Fruit fly (Drosophila melanogaster) whole organism, wandering third instar larva: ENCODE results near the gene CG16820.

Source experiments
- Abd-B ChIP-seq: fragments of >200 bp; optimal IDR thresholded peaks from 2 replicates; lab custom pipeline; 2017; ENCODE audit warnings: missing biosample characterization, missing genetic modification characterization
- CG32264 ChIP-seq: fragments of 200-800 bp; sonication (Bioruptor generic); optimal IDR thresholded peaks from 2 replicates; lab custom pipeline; 2016; ENCODE audit warnings: missing biosample characterization, missing genetic modification characterization
- CG9705 ChIP-seq: fragments of 200-800 bp; sonication (Bioruptor generic); optimal IDR thresholded peaks from 2 replicates; lab custom pipeline; 2018; ENCODE audit warnings: missing biosample characterization, mild to moderate bottlenecking, missing genetic modification characterization
- CrebA ChIP-seq: fragments of 200-800 bp; sonication (Bioruptor generic); optimal IDR thresholded peaks from 2 replicates; lab custom pipeline; 2016; ENCODE audit warnings: missing biosample characterization, mild to moderate bottlenecking, missing genetic modification characterization, borderline replicate concordance
- Dfd ChIP-seq: fragments of >200 bp; optimal IDR thresholded peaks from 2 replicates; lab custom pipeline; 2017; ENCODE audit warnings: missing biosample characterization, missing genetic modification characterization
- Dif ChIP-seq: fragments of 200-275, 200-300 bp; sonication (Bioruptor generic); optimal IDR thresholded peaks from 2 replicates; lab custom pipeline; 2018; ENCODE audit warnings: missing biosample characterization, missing genetic modification characterization; ENCODE audit not compliant: partially characterized antibody
- HLH106 ChIP-seq: fragments of 200-800 bp; optimal IDR thresholded peaks from 3 replicates; lab custom pipeline; 2019; ENCODE audit warnings: missing biosample characterization, mild to moderate bottlenecking, missing genetic modification characterization, moderate library complexity
- Hnf4 ChIP-seq: fragments of 200-800 bp; sonication (Bioruptor generic); optimal IDR thresholded peaks from 2 replicates; lab custom pipeline; 2016; ENCODE audit warnings: missing biosample characterization, mild to moderate bottlenecking, missing genetic modification characterization
- Hr78 ChIP-seq: fragments of >200 bp; optimal IDR thresholded peaks from 2 replicates; lab custom pipeline; 2017; ENCODE audit warnings: missing biosample characterization, missing genetic modification characterization
- Hr83 ChIP-seq: fragments of 200-300 bp; sonication (Bioruptor generic); optimal IDR thresholded peaks from 2 replicates; lab custom pipeline; 2016; ENCODE audit warnings: missing biosample characterization, mild to moderate bottlenecking, missing genetic modification characterization, moderate library complexity; ENCODE audit not compliant: poor library complexity, severe bottlenecking
- Jra ChIP-seq: sonication (Bioruptor generic); optimal IDR thresholded peaks from 2 replicates; lab custom pipeline; 2016; ENCODE audit warnings: missing biosample characterization, missing genetic modification characterization
- Mio ChIP-seq: sonication (Bioruptor generic); optimal IDR thresholded peaks from 2 replicates; lab custom pipeline; 2016; ENCODE audit warnings: missing biosample characterization, missing genetic modification characterization
- Myc ChIP-seq: fragments of >200 bp; optimal IDR thresholded peaks from 2 replicates; lab custom pipeline; 2017
- N ChIP-seq: fragments of >200 bp; optimal IDR thresholded peaks from 2 replicates; lab custom pipeline; 2018; ENCODE audit warnings: missing biosample characterization, missing external identifiers, missing genetic modification characterization
- OdsH ChIP-seq: fragments of 200-800 bp; sonication (Bioruptor generic); optimal IDR thresholded peaks from 2 replicates; lab custom pipeline; 2016; ENCODE audit warnings: missing biosample characterization, mild to moderate bottlenecking, missing genetic modification characterization
- Sp1 ChIP-seq: fragments of 200-800 bp; sonication (Bioruptor generic); optimal IDR thresholded peaks from 3 replicates; lab custom pipeline; 2019; ENCODE audit warnings: missing biosample characterization, mild to moderate bottlenecking, missing genetic modification characterization, moderate library complexity
- Vsx2 ChIP-seq: fragments of 200-300, 225-300 bp; sonication (Bioruptor generic); optimal IDR thresholded peaks from 2 replicates; lab custom pipeline; 2018; ENCODE audit warnings: missing biosample characterization, missing genetic modification characterization; ENCODE audit not compliant: partially characterized antibody
- br ChIP-seq: fragments of 200-800 bp; sonication (Bioruptor generic); optimal IDR thresholded peaks from 2 replicates; lab custom pipeline; 2016; ENCODE audit warnings: missing biosample characterization, missing genetic modification characterization
- brk ChIP-seq: fragments of 200-800 bp; sonication (Bioruptor generic); optimal IDR thresholded peaks from 2 replicates; lab custom pipeline; 2016; ENCODE audit warnings: missing biosample characterization, mild to moderate bottlenecking, missing genetic modification characterization
- dmrt93B ChIP-seq: fragments of 200-800 bp; sonication (Bioruptor generic); optimal IDR thresholded peaks from 2 replicates; lab custom pipeline; 2018; ENCODE audit warnings: missing biosample characterization, mild to moderate bottlenecking, missing genetic modification characterization
- dsf ChIP-seq: sonication (Bioruptor generic); optimal IDR thresholded peaks from 2 replicates; lab custom pipeline; 2016; ENCODE audit warnings: missing biosample characterization, missing genetic modification characterization, borderline replicate concordance
- ey ChIP-seq: fragments of 200-800 bp; sonication (Bioruptor generic); optimal IDR thresholded peaks from 2 replicates; lab custom pipeline; 2016; ENCODE audit warnings: missing biosample characterization, missing genetic modification characterization
- foxo ChIP-seq, 2 experiments: fragments of 200-800 bp; sonication (Bioruptor generic); optimal IDR thresholded peaks; 2 replicates in 1 of 2; 3 replicates in 1 of 2; lab custom pipeline; 2016 to 2017; ENCODE audit warnings: missing biosample characterization in 2 of 2, missing genetic modification characterization in 2 of 2
- fru ChIP-seq: fragments of 200-800 bp; sonication (Bioruptor generic); optimal IDR thresholded peaks from 3 replicates; lab custom pipeline; 2016; ENCODE audit warnings: missing biosample characterization, mild to moderate bottlenecking, missing genetic modification characterization
- jim ChIP-seq: fragments of 175-275, 200-325 bp; sonication (Bioruptor generic); optimal IDR thresholded peaks from 2 replicates; lab custom pipeline; 2016; ENCODE audit warnings: missing biosample characterization, mild to moderate bottlenecking, missing genetic modification characterization
- lola ChIP-seq: fragments of >200 bp; optimal IDR thresholded peaks from 2 replicates; lab custom pipeline; 2017; ENCODE audit warnings: missing biosample characterization, missing genetic modification characterization
- pan ChIP-seq: fragments of >200 bp; optimal IDR thresholded peaks from 2 replicates; lab custom pipeline; 2017
- psq ChIP-seq: fragments of 200-800 bp; sonication (Bioruptor generic); optimal IDR thresholded peaks from 3 replicates; lab custom pipeline; 2017; ENCODE audit warnings: missing biosample characterization, mild to moderate bottlenecking, missing genetic modification characterization, moderate library complexity
- rgr ChIP-seq: fragments of 200-800 bp; sonication (Bioruptor generic); optimal IDR thresholded peaks from 3 replicates; lab custom pipeline; 2016; ENCODE audit warnings: missing biosample characterization, mild to moderate bottlenecking, missing genetic modification characterization
- sage ChIP-seq: fragments of 200-800 bp; sonication (Bioruptor generic); optimal IDR thresholded peaks from 2 replicates; lab custom pipeline; 2016; ENCODE audit warnings: missing biosample characterization, mild to moderate bottlenecking, missing genetic modification characterization
- sv ChIP-seq: fragments of 200-800 bp; sonication (Bioruptor generic); optimal IDR thresholded peaks from 3 replicates; lab custom pipeline; 2016; ENCODE audit warnings: missing biosample characterization, missing genetic modification characterization
- tai ChIP-seq: sonication (Bioruptor generic); optimal IDR thresholded peaks from 2 replicates; lab custom pipeline; 2016; ENCODE audit warnings: missing biosample characterization, missing genetic modification characterization
- usp ChIP-seq: fragments of >200 bp; optimal IDR thresholded peaks from 2 replicates; lab custom pipeline; 2017; ENCODE audit warnings: missing biosample characterization, missing genetic modification characterization
- woc ChIP-seq: sonication (Bioruptor generic); optimal IDR thresholded peaks from 2 replicates; lab custom pipeline; 2016; ENCODE audit warnings: missing biosample characterization, mild to moderate bottlenecking, missing genetic modification characterization

The CG16820 gene

dm6 chr2L:13257177-13257576 is 11.1 kb downstream of the CG16820 start, which contains the start of gene Naa20B:
TSS of gene Naa20B (plus strand) at chr2L:13257477.
- no peak for TF ChIP-seq Vsx2
- TF ChIP-seq jim (GFP tag; lab: Kevin White, UChicago) = no peak
- no peak for TF ChIP-seq OdsH (GFP tag; lab: Kevin White, UChicago)
- no peak for TF ChIP-seq fru (GFP tag; lab: Kevin White, UChicago)
- TF ChIP-seq pan = no peak
- TF ChIP-seq lola (GFP tag; lab: Kevin White, UChicago) = no peak
- no peak for TF ChIP-seq Hr78 (GFP tag; lab: Kevin White, UChicago)
- no peak for TF ChIP-seq psq (GFP tag; lab: Kevin White, UChicago)
- TF ChIP-seq dmrt93B (GFP tag; lab: Kevin White, UChicago) = no peak
- TF ChIP-seq N (GFP tag; lab: Kevin White, UChicago) = no peak
- TF ChIP-seq sage (GFP tag; lab: Kevin White, UChicago) = no peak

DNA sequence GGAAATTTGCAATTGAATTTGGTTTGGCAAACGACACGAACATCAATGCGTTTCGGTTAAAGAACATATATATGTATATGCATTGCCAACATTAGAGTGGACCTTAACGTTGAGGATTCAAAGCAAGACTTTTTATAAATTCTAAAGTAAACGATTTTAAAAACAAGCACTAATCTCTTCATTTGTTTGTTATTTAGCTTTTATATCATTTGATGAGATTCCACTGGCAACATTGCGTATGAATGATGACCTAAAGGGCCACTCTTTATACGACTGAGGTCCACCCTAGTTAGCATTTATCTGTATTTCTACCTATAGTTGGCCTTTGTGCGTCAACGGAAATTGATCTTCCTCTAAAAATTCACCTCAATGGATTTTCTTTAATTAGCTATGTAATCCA is 12.7 kb downstream of the CG16820 start:
- no peak for TF ChIP-seq rgr (GFP tag; lab: Kevin White, UChicago)
- no peak for TF ChIP-seq psq (GFP tag; lab: Kevin White, UChicago)
- no peak for TF ChIP-seq lola (GFP tag; lab: Kevin White, UChicago)
- no peak for TF ChIP-seq Dfd
- no peak for TF ChIP-seq Hr83
- no peak for TF ChIP-seq Mio
- no peak for TF ChIP-seq Vsx2
- no peak for TF ChIP-seq dsf (GFP tag; lab: Kevin White, UChicago)
- TF ChIP-seq, all 38 proteins: peak for 0

dm6 chr2L:13259643-13260042 is 13.6 kb downstream of the CG16820 start, which contains the start of gene CG31730:
TSS of gene CG31730 (minus strand) at chr2L:13259743.
- no peak for TF ChIP-seq Sp1 (GFP tag; lab: Kevin White, UChicago)
- TF ChIP-seq sv (GFP tag; lab: Kevin White, UChicago) = no peak
- TF ChIP-seq br (GFP tag; lab: Kevin White, UChicago) = no peak
- TF ChIP-seq Dfd = no peak
- no peak for TF ChIP-seq Hnf4
- no peak for TF ChIP-seq psq (GFP tag; lab: Kevin White, UChicago)
- TF ChIP-seq Dif (GFP tag; lab: Kevin White, UChicago) = no peak
- TF ChIP-seq OdsH (GFP tag; lab: Kevin White, UChicago) = no peak
- no peak for TF ChIP-seq foxo (GFP tag; optimal IDR thresholded peaks at IDR 0.05; lab: Kevin White, UChicago)
- no peak for TF ChIP-seq HLH106 (tag; lab: Kevin White, UChicago)
- TF ChIP-seq Abd-B (GFP tag; lab: Kevin White, UChicago) = no peak
- TF ChIP-seq brk (GFP tag; lab: Kevin White, UChicago) = no peak
- no peak for TF ChIP-seq Jra

- TF ChIP-seq Hr78 (GFP tag; lab: Kevin White, UChicago) (no peak), br (GFP tag; lab: Kevin White, UChicago) (no peak), sage (GFP tag; lab: Kevin White, UChicago) (no peak), tai (GFP tag; lab: Kevin White, UChicago) (no peak), CG9705 (no peak), CG32264 (GFP tag; lab: Kevin White, UChicago) (no peak), pan (no peak), OdsH (GFP tag; lab: Kevin White, UChicago) (no peak), Dif (GFP tag; lab: Kevin White, UChicago) (no peak), lola (GFP tag; lab: Kevin White, UChicago) (no peak), CrebA (no peak), brk (GFP tag; lab: Kevin White, UChicago) (no peak)
- TF ChIP-seq, all 38 proteins: peak for 0
These were observed 14.7 kb downstream of the CG16820 start, which contains the start of gene CG44085 for dm6 chr2L:13260740-13261139. TSS of gene CG44085 (plus strand) at chr2L:13261008.

DNA sequence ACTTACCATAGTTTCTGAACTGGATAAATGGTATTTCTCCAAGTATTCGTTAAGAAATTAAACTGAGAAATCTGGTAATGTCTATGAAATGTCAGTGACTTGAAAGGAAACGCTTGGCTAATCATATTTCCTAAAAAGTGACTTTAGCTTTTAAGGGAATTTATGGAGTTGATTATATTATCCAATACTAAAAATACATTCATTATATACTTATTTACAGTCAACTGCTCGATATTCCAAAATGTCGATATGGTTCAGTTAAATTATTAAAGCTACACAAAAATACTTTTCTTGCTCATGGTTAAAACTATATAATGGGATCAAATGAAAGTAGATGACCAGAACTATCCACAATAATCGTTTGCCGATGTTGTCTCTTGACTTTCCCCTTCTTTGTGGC is 19.7 kb downstream of the CG16820 start, which contains the start of gene CG31848:
CG31848 (minus strand) TSS at position 101 of the 400 bp plus-strand sequence.
- no peak for TF ChIP-seq HLH106 (tag; lab: Kevin White, UChicago)
- TF ChIP-seq rgr (GFP tag; lab: Kevin White, UChicago) = no peak
- no peak for TF ChIP-seq fru (GFP tag; lab: Kevin White, UChicago)
- no peak for TF ChIP-seq Abd-B (GFP tag; lab: Kevin White, UChicago)
- no peak for TF ChIP-seq Hnf4
- TF ChIP-seq usp = no peak
- no peak for TF ChIP-seq CG32264 (GFP tag; lab: Kevin White, UChicago)
- TF ChIP-seq woc (GFP tag; lab: Kevin White, UChicago) = no peak
- no peak for TF ChIP-seq OdsH (GFP tag; lab: Kevin White, UChicago)
- no peak for TF ChIP-seq lola (GFP tag; lab: Kevin White, UChicago)
- no peak for TF ChIP-seq br (GFP tag; lab: Kevin White, UChicago)
- no peak for TF ChIP-seq ey
- TF ChIP-seq Myc (lab: Kevin White, UChicago) = no peak
- no peak for TF ChIP-seq sage (GFP tag; lab: Kevin White, UChicago)
